Worm (Caenorhabditis elegans): ENCODE results near the gene F29B9.8.

DNA sequence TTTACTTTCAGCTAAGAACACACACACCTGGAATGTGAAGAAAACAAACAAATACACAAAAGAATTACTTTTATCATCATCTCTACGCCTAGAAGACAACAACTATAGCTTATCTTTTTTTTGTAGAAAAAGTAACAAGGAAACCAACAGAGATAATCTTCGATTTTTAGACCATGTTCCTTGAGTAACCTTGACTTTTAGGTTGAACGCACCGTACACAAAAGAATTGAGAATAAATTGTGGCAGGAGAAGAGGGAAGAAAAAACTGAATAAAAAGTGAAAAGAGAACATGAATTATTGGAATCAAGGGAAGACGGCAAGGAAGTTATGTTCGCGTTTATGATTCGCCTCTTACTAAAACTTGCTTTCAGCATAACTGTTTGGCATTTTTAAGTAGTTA, 6.5 kb upstream of the F29B9.8 start:
- TF ChIP-seq snpc-4 (tag; optimal IDR thresholded peaks at IDR 0.05) (no peak), nfya-1 (tag; optimal IDR thresholded peaks at IDR 0.05; ENCODE audit: insufficient read depth) (no peak), daf-12 (tag; optimal IDR thresholded peaks at IDR 0.05) (no peak), aly-2 (tag; optimal IDR thresholded peaks at IDR 0.05) (no peak), fkh-10 (GFP tag; optimal IDR thresholded peaks at IDR 0.05) (no peak), unc-62 (GFP tag; optimal IDR thresholded peaks at IDR 0.05) (no peak), ama-1 (optimal IDR thresholded peaks at IDR 0.05) (no peak), elt-2 (tag; optimal IDR thresholded peaks at IDR 0.05) (no peak), lin-39 (tag; optimal IDR thresholded peaks at IDR 0.05) (no peak), pqm-1 (tag; optimal IDR thresholded peaks at IDR 0.05) (no peak)
